Fruit fly (Drosophila melanogaster) whole organism, embryonic: ENCODE results near the gene Oatp26F.

Experiments used
- Adf1 ChIP-seq: fragments of 200-800 bp; sonication (Bioruptor generic); IDR thresholded peaks from 2 replicates; pipeline ENCODE4 v1.3.6; 2022; ENCODE audit warnings: missing biosample characterization, missing genetic modification characterization
- Aef1 ChIP-seq: fragments of 200-800 bp; sonication (Bioruptor generic); IDR thresholded peaks from 3 replicates; pipeline ENCODE4 v1.3.6; 2022; ENCODE audit warnings: missing biosample characterization, missing genetic modification characterization
- CG11247 ChIP-seq: fragments of 200-800 bp; sonication (Bioruptor generic); IDR thresholded peaks from 2 replicates; pipeline ENCODE4 v1.3.6; 2022; ENCODE audit warnings: missing biosample characterization, missing genetic modification characterization
- CG11398 ChIP-seq: fragments of 200-800 bp; sonication (Bioruptor generic); optimal IDR thresholded peaks from 2 replicates; lab custom pipeline; 2016; ENCODE audit warnings: missing biosample characterization, missing genetic modification characterization
- CG11723 ChIP-seq: fragments of 200-800 bp; sonication (Bioruptor generic); optimal IDR thresholded peaks from 2 replicates; lab custom pipeline; 2017; ENCODE audit warnings: missing biosample characterization, mild to moderate bottlenecking, missing genetic modification characterization
- CG12104 ChIP-seq: fragments of 200-800 bp; sonication (Bioruptor generic); optimal IDR thresholded peaks from 3 replicates; lab custom pipeline; 2016; ENCODE audit warnings: missing biosample characterization, missing genetic modification characterization
- CG14441 ChIP-seq: fragments of 200-800 bp; sonication (Bioruptor generic); IDR thresholded peaks from 2 replicates; pipeline ENCODE4 v1.3.6; 2022; ENCODE audit warnings: missing biosample characterization, missing genetic modification characterization
- CG15073 ChIP-seq: fragments of 200-800 bp; sonication (Bioruptor generic); optimal IDR thresholded peaks from 2 replicates; lab custom pipeline; 2016; ENCODE audit warnings: missing biosample characterization, missing genetic modification characterization
- CG15479 ChIP-seq: fragments of 200-800 bp; sonication (Bioruptor generic); optimal IDR thresholded peaks from 3 replicates; lab custom pipeline; 2019; ENCODE audit warnings: missing biosample characterization, mild to moderate bottlenecking, missing genetic modification characterization, moderate library complexity
- CG1647 ChIP-seq: fragments of 200-800 bp; sonication (Bioruptor generic); optimal IDR thresholded peaks from 3 replicates; lab custom pipeline; 2016; ENCODE audit warnings: missing biosample characterization, missing genetic modification characterization
- CG16779 ChIP-seq: fragments of 200-800 bp; sonication (Bioruptor generic); IDR thresholded peaks from 2 replicates; pipeline ENCODE4 v1.3.6; 2022; ENCODE audit warnings: missing biosample characterization, missing genetic modification characterization
- CG17328 ChIP-seq: fragments of 200-800 bp; sonication (Bioruptor generic); IDR thresholded peaks from 2 replicates; pipeline ENCODE4 v1.3.6; 2022; ENCODE audit warnings: missing biosample characterization, missing genetic modification characterization
- CG2678 ChIP-seq: fragments of 200-800 bp; sonication (Bioruptor generic); optimal IDR thresholded peaks from 3 replicates; lab custom pipeline; 2019; ENCODE audit warnings: missing biosample characterization, mild to moderate bottlenecking, missing genetic modification characterization, moderate library complexity
- CG32767 ChIP-seq: fragments of 200-800 bp; sonication (Bioruptor generic); IDR thresholded peaks from 2 replicates; pipeline ENCODE4 v1.3.6; 2022; ENCODE audit warnings: missing biosample characterization, missing genetic modification characterization
- CG43689 ChIP-seq: fragments of 200-800 bp; sonication (Bioruptor generic); IDR thresholded peaks from 2 replicates; pipeline ENCODE4 v1.3.6; 2022; ENCODE audit warnings: missing biosample characterization, missing genetic modification characterization
- CG6683 ChIP-seq: fragments of 200-800 bp; sonication (Bioruptor generic); optimal IDR thresholded peaks from 2 replicates; lab custom pipeline; 2017; ENCODE audit warnings: missing biosample characterization, mild to moderate bottlenecking, missing genetic modification characterization, missing genetic modification reagents
- CG6689 ChIP-seq: fragments of 200-800 bp; sonication (Bioruptor generic); IDR thresholded peaks from 2 replicates; pipeline ENCODE4 v1.3.6; 2022; ENCODE audit warnings: missing biosample characterization, missing genetic modification characterization
- CG6765 ChIP-seq: fragments of 200-800 bp; sonication (Bioruptor generic); optimal IDR thresholded peaks from 3 replicates; lab custom pipeline; 2017; ENCODE audit warnings: missing biosample characterization, mild to moderate bottlenecking, missing genetic modification characterization
- CG7745 ChIP-seq: fragments of 200-800 bp; sonication (Bioruptor generic); optimal IDR thresholded peaks from 2 replicates; lab custom pipeline; 2018; ENCODE audit warnings: missing biosample characterization, mild to moderate bottlenecking, missing genetic modification characterization, moderate library complexity
- CG7963 ChIP-seq: fragments of 200-800 bp; sonication (Bioruptor generic); IDR thresholded peaks from 3 replicates; pipeline ENCODE4 v1.3.6; 2022; ENCODE audit warnings: missing biosample characterization, missing genetic modification characterization; ENCODE audit not compliant: partially characterized antibody
- Dek ChIP-seq: fragments of 200-800 bp; sonication (Bioruptor generic); optimal IDR thresholded peaks from 3 replicates; lab custom pipeline; 2019; ENCODE audit warnings: missing biosample characterization, mild to moderate bottlenecking, missing genetic modification characterization, moderate library complexity
- Doc3 ChIP-seq: fragments of 200-800 bp; sonication (Bioruptor generic); IDR thresholded peaks from 3 replicates; pipeline ENCODE4 v1.3.6; 2022; ENCODE audit warnings: missing biosample characterization, missing genetic modification characterization; ENCODE audit not compliant: partially characterized antibody
- Hr51 ChIP-seq, 2 experiments: fragments of 200-800 bp; sonication (Bioruptor generic); optimal IDR thresholded peaks; 2 replicates in 1 of 2; 3 replicates in 1 of 2; lab custom pipeline; 2016 to 2018; ENCODE audit warnings: missing biosample characterization in 2 of 2, missing genetic modification characterization in 2 of 2, mild to moderate bottlenecking in 1 of 2, moderate library complexity in 1 of 2
- Kr ChIP-seq: fragments of 200-800 bp; sonication (Bioruptor generic); optimal IDR thresholded peaks from 2 replicates; lab custom pipeline; 2017; ENCODE audit warnings: missing biosample characterization, mild to moderate bottlenecking, missing genetic modification characterization
- MTF-1 ChIP-seq: fragments of 200-800 bp; sonication (Bioruptor generic); optimal IDR thresholded peaks from 2 replicates; lab custom pipeline; 2018; ENCODE audit warnings: missing biosample characterization, mild to moderate bottlenecking, missing genetic modification characterization, borderline replicate concordance
- Nf-YB ChIP-seq: fragments of 200-800 bp; sonication (Bioruptor generic); optimal IDR thresholded peaks from 3 replicates; lab custom pipeline; 2019; ENCODE audit warnings: missing biosample characterization, mild to moderate bottlenecking, missing genetic modification characterization, moderate library complexity
- Rfx ChIP-seq: fragments of 200-800 bp; sonication (Bioruptor generic); IDR thresholded peaks from 2 replicates; pipeline ENCODE4 v1.3.6; 2022; ENCODE audit warnings: missing biosample characterization, missing genetic modification characterization
- abd-A ChIP-seq: fragments of 200-800 bp; sonication (Bioruptor generic); optimal IDR thresholded peaks from 3 replicates; lab custom pipeline; 2019; ENCODE audit warnings: missing biosample characterization, mild to moderate bottlenecking, missing genetic modification characterization, moderate library complexity
- bcd ChIP-seq: fragments of 200-800 bp; sonication (Bioruptor generic); optimal IDR thresholded peaks from 2 replicates; lab custom pipeline; 2017; ENCODE audit warnings: missing biosample characterization, mild to moderate bottlenecking, missing genetic modification characterization
- btn ChIP-seq: fragments of 200-800 bp; sonication (Bioruptor generic); optimal IDR thresholded peaks from 2 replicates; lab custom pipeline; 2016; ENCODE audit warnings: missing biosample characterization, missing genetic modification characterization
- chif ChIP-seq, 2 experiments: fragments of 200-800 bp; sonication (Bioruptor generic); optimal IDR thresholded peaks; 3 replicates each; lab custom pipeline; 2016; ENCODE audit warnings: missing biosample characterization in 2 of 2, missing genetic modification characterization in 2 of 2
- ci ChIP-seq: fragments of 200-800 bp; sonication (Bioruptor generic); IDR thresholded peaks from 3 replicates; pipeline ENCODE4 v1.3.6; 2022; ENCODE audit warnings: missing biosample characterization, missing genetic modification characterization
- croc ChIP-seq: fragments of 200-800 bp; sonication (Bioruptor generic); conservative IDR thresholded peaks from 3 replicates; pipeline ENCODE4 v1.3.6; 2022; ENCODE audit warnings: missing biosample characterization, missing genetic modification characterization
- exex ChIP-seq: fragments of 200-800 bp; sonication (Bioruptor generic); optimal IDR thresholded peaks from 4 replicates; lab custom pipeline; 2018; ENCODE audit warnings: missing biosample characterization, mild to moderate bottlenecking, missing genetic modification characterization, moderate library complexity
- fd64A ChIP-seq: fragments of 200-800 bp; sonication (Bioruptor generic); optimal IDR thresholded peaks from 3 replicates; lab custom pipeline; 2018; ENCODE audit warnings: missing biosample characterization, mild to moderate bottlenecking, missing genetic modification characterization
- grn ChIP-seq: fragments of 200-800 bp; sonication (Bioruptor generic); optimal IDR thresholded peaks from 3 replicates; lab custom pipeline; 2017; ENCODE audit warnings: missing biosample characterization, missing genetic modification characterization
- gsb ChIP-seq: fragments of 200-800 bp; sonication (Bioruptor generic); IDR thresholded peaks from 2 replicates; pipeline ENCODE4 v1.3.6; 2022; ENCODE audit warnings: missing biosample characterization, missing genetic modification characterization
- jumu ChIP-seq: fragments of 200-800 bp; sonication (Bioruptor generic); optimal IDR thresholded peaks from 3 replicates; lab custom pipeline; 2016; ENCODE audit warnings: missing biosample characterization, missing genetic modification characterization
- kah ChIP-seq: fragments of 200-800 bp; sonication (Bioruptor generic); optimal IDR thresholded peaks from 2 replicates; lab custom pipeline; 2018; ENCODE audit warnings: missing biosample characterization, mild to moderate bottlenecking, missing genetic modification characterization
- nau ChIP-seq: fragments of 200-800 bp; sonication (Bioruptor generic); optimal IDR thresholded peaks from 3 replicates; lab custom pipeline; 2017; ENCODE audit warnings: missing biosample characterization, mild to moderate bottlenecking, missing genetic modification characterization, missing genetic modification reagents
- nerfin-1 ChIP-seq: fragments of 200-800 bp; sonication (Bioruptor generic); optimal IDR thresholded peaks from 3 replicates; lab custom pipeline; 2019; ENCODE audit warnings: missing biosample characterization, mild to moderate bottlenecking, missing genetic modification characterization, moderate library complexity
- oc ChIP-seq: fragments of 200-800 bp; sonication (Bioruptor generic); optimal IDR thresholded peaks from 2 replicates; lab custom pipeline; 2018; ENCODE audit warnings: missing biosample characterization, mild to moderate bottlenecking, missing genetic modification characterization, moderate library complexity
- otp ChIP-seq: fragments of 200-800 bp; sonication (Bioruptor generic); IDR thresholded peaks from 3 replicates; pipeline ENCODE4, ENCODE4 v1.3.6; 2022; ENCODE audit warnings: missing biosample characterization, missing genetic modification characterization
- peb ChIP-seq: fragments of 200-800 bp; sonication (Bioruptor generic); IDR thresholded peaks from 2 replicates; pipeline ENCODE4 v1.3.6; 2022; ENCODE audit warnings: missing biosample characterization, missing genetic modification characterization
- pita ChIP-seq: fragments of 200-800 bp; sonication (Bioruptor generic); optimal IDR thresholded peaks from 2 replicates; lab custom pipeline; 2017; ENCODE audit warnings: missing biosample characterization, mild to moderate bottlenecking, missing genetic modification characterization
- pros ChIP-seq: fragments of 200-800 bp; sonication (Bioruptor generic); optimal IDR thresholded peaks from 3 replicates; lab custom pipeline; 2019; ENCODE audit warnings: missing biosample characterization, mild to moderate bottlenecking, missing genetic modification characterization, moderate library complexity
- sisA ChIP-seq: fragments of 200-800 bp; sonication (Bioruptor generic); IDR thresholded peaks from 2 replicates; pipeline ENCODE4 v1.3.6; 2022; ENCODE audit warnings: missing biosample characterization, missing genetic modification characterization
- ttk ChIP-seq: fragments of 200-800 bp; sonication (Bioruptor generic); IDR thresholded peaks from 2 replicates; pipeline ENCODE4 v2.1.2; 2022; ENCODE audit warnings: missing biosample characterization, missing genetic modification characterization
- tx ChIP-seq: fragments of 200-800 bp; sonication (Bioruptor generic); optimal IDR thresholded peaks from 2 replicates; lab custom pipeline; 2016; ENCODE audit warnings: missing biosample characterization, missing genetic modification characterization
- vnd ChIP-seq: fragments of 200-800 bp; sonication (Bioruptor generic); IDR thresholded peaks from 3 replicates; pipeline ENCODE4 v1.3.6; 2022; ENCODE audit warnings: missing biosample characterization, missing genetic modification characterization; ENCODE audit not compliant: partially characterized antibody

Oatp26F gene

DNA sequence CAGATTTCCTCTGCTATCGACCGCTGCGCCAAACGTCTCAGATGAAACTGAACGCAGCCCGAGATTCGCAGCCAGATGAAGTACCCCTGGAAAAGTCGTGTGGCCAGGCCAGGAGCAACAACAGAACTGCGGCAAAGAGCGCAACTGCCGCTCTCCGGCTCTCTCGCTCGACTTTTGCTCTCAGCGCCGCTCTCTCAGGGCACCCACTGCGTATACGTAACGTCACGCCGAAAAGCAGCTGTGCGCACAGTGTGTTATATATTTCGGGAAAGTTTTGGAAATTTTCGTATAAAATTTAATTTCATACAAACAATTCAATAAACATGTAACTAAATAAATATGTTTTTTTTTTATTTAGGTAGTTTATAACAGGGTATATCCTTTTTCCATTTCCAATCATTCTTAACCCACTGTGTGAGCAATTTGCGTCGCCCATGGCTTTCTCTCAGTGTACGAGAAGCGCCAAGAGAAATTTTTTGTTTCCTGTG, 31.1 kb downstream of the Oatp26F start, which contains the start of gene Dpp10 (continued):
- TF ChIP-seq btn (GFP tag; lab: Kevin White, UChicago) (peak; percentile 37), CG15073 (GFP tag; lab: Kevin White, UChicago) (peak; percentile 21), CG12104 (GFP tag; lab: Kevin White, UChicago) (peak; percentile 83), tx (GFP tag; lab: Kevin White, UChicago) (peak; percentile 87), peb (peak; percentile 90), chif (GFP tag; optimal IDR thresholded peaks at IDR 0.05; lab: Kevin White, UChicago) (peak; percentile 81 to 87), Kr (GFP tag; lab: Kevin White, UChicago) (no peak), vnd (0 out of 3 replicates have a peak, but pooled peaks have one; percentile 46), CG32767 (GFP tag; lab: Robert Waterston, UW) (peak; percentile 95), pita (no peak), CG16779 (GFP tag; lab: Robert Waterston, UW) (peak; percentile 72), CG6765 (peak; percentile 85), abd-A (peak; percentile 65), ci (GFP tag; lab: Robert Waterston, UW) (peak; percentile 97), Rfx (peak; percentile 99), CG15479 (no peak), exex (tag; lab: Kevin White, UChicago) (peak; percentile 66), Doc3 (GFP tag; lab: Robert Waterston, UW) (no peak), CG2678 (peak; percentile 95), Hr51 (GFP tag; optimal IDR thresholded peaks at IDR 0.05; lab: Kevin White, UChicago) (peak; percentile 90 to 94), Dek (peak; percentile 91), CG43689 (GFP tag; lab: Robert Waterston, UW) (peak; percentile 88), CG11247 (GFP tag; lab: Robert Waterston, UW) (peak; percentile 94), otp (GFP tag; lab: Robert Waterston, UW) (peak; percentile 71; the same call in 2 of the 3 replicates), CG11398 (GFP tag; lab: Kevin White, UChicago) (peak; percentile 75), nau (peak; percentile 80), Adf1 (GFP tag; lab: Robert Waterston, UW) (peak; percentile 85), pros (GFP tag; lab: Kevin White, UChicago) (no peak), jumu (peak; percentile 66), CG7745 (no peak), bcd (GFP tag; lab: Kevin White, UChicago) (peak; percentile 90), CG14441 (GFP tag; lab: Robert Waterston, UW) (peak; percentile 96), CG6689 (GFP tag; lab: Robert Waterston, UW) (peak; percentile 94), CG7963 (GFP tag; lab: Robert Waterston, UW) (no peak), croc (GFP tag; lab: Robert Waterston, UW) (peak; percentile 82; the same call in 2 of the 3 replicates), Nf-YB (GFP tag; lab: Kevin White, UChicago) (peak; percentile 41), gsb (GFP tag; lab: Robert Waterston, UW) (peak; percentile 94), grn (GFP tag; lab: Kevin White, UChicago) (peak; percentile 15), CG17328 (GFP tag; lab: Robert Waterston, UW) (peak; percentile 92), fd64A (GFP tag; lab: Kevin White, UChicago) (peak; percentile 36), CG11723 (GFP tag; lab: Kevin White, UChicago) (peak; percentile 59), nerfin-1 (peak; percentile 67), Aef1 (GFP tag; lab: Robert Waterston, UW) (peak; percentile 96), sisA (GFP tag; lab: Robert Waterston, UW) (peak; percentile 95), MTF-1 (GFP tag; lab: Kevin White, UChicago) (peak; percentile 25), oc (tag; lab: Kevin White, UChicago) (peak; percentile 70), CG6683 (peak; percentile 89), CG1647 (peak; percentile 83), kah (GFP tag; lab: Kevin White, UChicago) (peak; percentile 60), ttk (GFP tag; lab: Robert Waterston, UW) (peak; percentile 94)
